Fruit fly (Drosophila melanogaster) whole organism, embryonic: ENCODE results near the gene gt.

Experiments used
- ATbp ChIP-seq: fragments of 200-800 bp; sonication (Bioruptor generic); optimal IDR thresholded peaks from 2 replicates; lab custom pipeline; 2017; ENCODE audit warnings: missing biosample characterization, mild to moderate bottlenecking, missing genetic modification characterization, missing genetic modification reagents
- CG12391 ChIP-seq: fragments of 200-800 bp; sonication (Bioruptor generic); optimal IDR thresholded peaks from 3 replicates; lab custom pipeline; 2018; ENCODE audit warnings: missing biosample characterization, mild to moderate bottlenecking, missing genetic modification characterization, moderate library complexity
- CG12769 ChIP-seq: fragments of 200-800 bp; sonication (Bioruptor generic); optimal IDR thresholded peaks from 2 replicates; lab custom pipeline; 2019; ENCODE audit warnings: missing biosample characterization, mild to moderate bottlenecking, missing genetic modification characterization, moderate library complexity
- CG18262 ChIP-seq: fragments of 200-800 bp; optimal IDR thresholded peaks from 3 replicates; lab custom pipeline; 2019; ENCODE audit warnings: missing biosample characterization, mild to moderate bottlenecking, missing genetic modification characterization, moderate library complexity
- CG18764 ChIP-seq: fragments of 200-800 bp; sonication (Bioruptor generic); optimal IDR thresholded peaks from 3 replicates; lab custom pipeline; 2016; ENCODE audit warnings: missing biosample characterization, missing genetic modification characterization
- CG4730 ChIP-seq: fragments of 200-800 bp; sonication (Bioruptor generic); IDR thresholded peaks from 2 replicates; pipeline ENCODE4 v1.3.6; 2022; ENCODE audit warnings: missing biosample characterization, missing genetic modification characterization
- CG6654 ChIP-seq: fragments of 200-800 bp; sonication (Bioruptor generic); optimal IDR thresholded peaks from 2 replicates; lab custom pipeline; 2017; ENCODE audit warnings: missing biosample characterization, mild to moderate bottlenecking, missing genetic modification characterization
- CG7357 ChIP-seq: fragments of 200-800 bp; sonication (Bioruptor generic); IDR thresholded peaks from 3 replicates; pipeline ENCODE4 v1.3.6; 2022; ENCODE audit warnings: missing biosample characterization, missing genetic modification characterization
- CkIIα-i1 ChIP-seq: fragments of 200-800 bp; sonication (Bioruptor generic); IDR thresholded peaks from 2 replicates; pipeline ENCODE4 v1.3.6; 2022; ENCODE audit warnings: missing biosample characterization, missing genetic modification characterization
- D19B ChIP-seq: fragments of 200-800 bp; sonication (Bioruptor generic); optimal IDR thresholded peaks from 2 replicates; lab custom pipeline; 2017; ENCODE audit warnings: missing biosample characterization, mild to moderate bottlenecking, missing genetic modification characterization
- Dfd ChIP-seq, 2 experiments: fragments of >200 bp; optimal IDR thresholded peaks; 2 replicates each; lab custom pipeline; 2017; ENCODE audit warnings: missing biosample characterization in 2 of 2, missing genetic modification characterization in 2 of 2
- Doc2 ChIP-seq: fragments of 200-800 bp; sonication (Bioruptor generic); IDR thresholded peaks from 2 replicates; pipeline ENCODE4 v1.3.6; 2022; ENCODE audit warnings: missing biosample characterization, missing genetic modification characterization
- Dref ChIP-seq: fragments of 200-800 bp; sonication (Bioruptor generic); IDR thresholded peaks from 2 replicates; pipeline ENCODE4 v1.3.6; 2022; ENCODE audit warnings: missing biosample characterization, missing genetic modification characterization
- Drgx ChIP-seq: fragments of 200-800 bp; sonication (Bioruptor generic); IDR thresholded peaks from 2 replicates; pipeline ENCODE4 v1.3.6; 2022; ENCODE audit warnings: missing biosample characterization, missing genetic modification characterization
- Ets97D ChIP-seq: fragments of 200-800 bp; sonication (Bioruptor generic); optimal IDR thresholded peaks from 3 replicates; lab custom pipeline; 2016; ENCODE audit warnings: missing biosample characterization, missing genetic modification characterization
- GATAe ChIP-seq: fragments of 200-800 bp; sonication (Bioruptor generic); conservative IDR thresholded peaks from 2 replicates; pipeline ENCODE4 v1.3.6; 2022; ENCODE audit warnings: missing biosample characterization, missing genetic modification characterization
- HLH4C ChIP-seq: fragments of 200-800 bp; sonication (Bioruptor generic); IDR thresholded peaks from 3 replicates; pipeline ENCODE4 v1.3.6; 2022; ENCODE audit warnings: missing biosample characterization, missing genetic modification characterization; ENCODE audit not compliant: partially characterized antibody
- HmgZ ChIP-seq: fragments of 200-800 bp; sonication (Bioruptor generic); optimal IDR thresholded peaks from 2 replicates; lab custom pipeline; 2018; ENCODE audit warnings: missing biosample characterization, mild to moderate bottlenecking, missing genetic modification characterization
- Hsf ChIP-seq: fragments of 200-800 bp; sonication (Bioruptor generic); optimal IDR thresholded peaks from 3 replicates; lab custom pipeline; 2016; ENCODE audit warnings: missing biosample characterization, missing genetic modification characterization
- Lhr ChIP-seq: fragments of 200-800 bp; sonication (Bioruptor generic); optimal IDR thresholded peaks from 3 replicates; lab custom pipeline; 2017; ENCODE audit warnings: mild to moderate bottlenecking, missing biosample characterization, missing genetic modification reagents, missing genetic modification characterization
- NC2α ChIP-seq: fragments of 200-800 bp; sonication (Bioruptor generic); optimal IDR thresholded peaks from 2 replicates; lab custom pipeline; 2016; ENCODE audit warnings: missing biosample characterization, missing genetic modification characterization
- Nf-YA ChIP-seq: fragments of 200-800 bp; sonication (Bioruptor generic); IDR thresholded peaks from 2 replicates; pipeline ENCODE4 v1.3.6; 2022; ENCODE audit warnings: missing biosample characterization, missing genetic modification characterization
- Opbp ChIP-seq: fragments of 200-800 bp; sonication (Bioruptor generic); IDR thresholded peaks from 3 replicates; pipeline ENCODE4 v1.3.6; 2022; ENCODE audit warnings: missing biosample characterization, missing genetic modification characterization; ENCODE audit not compliant: partially characterized antibody
- Poxn ChIP-seq: fragments of 200-800 bp; sonication (Bioruptor generic); IDR thresholded peaks from 2 replicates; pipeline ENCODE4 v1.3.6; 2022; ENCODE audit warnings: missing biosample characterization, missing genetic modification characterization
- Scr ChIP-seq: fragments of 200-800 bp; sonication (Bioruptor generic); IDR thresholded peaks from 2 replicates; pipeline ENCODE4 v1.3.6; 2022; ENCODE audit warnings: missing biosample characterization, missing genetic modification characterization; ENCODE audit not compliant: partially characterized antibody
- Six4 ChIP-seq: fragments of 200-800 bp; sonication (Bioruptor generic); optimal IDR thresholded peaks from 2 replicates; lab custom pipeline; 2016; ENCODE audit warnings: missing biosample characterization, missing genetic modification characterization
- Sry-β ChIP-seq: fragments of 200-800 bp; sonication (Bioruptor generic); optimal IDR thresholded peaks from 2 replicates; lab custom pipeline; 2018; ENCODE audit warnings: missing biosample characterization, mild to moderate bottlenecking, missing genetic modification characterization, moderate library complexity
- Trl ChIP-seq, 3 experiments: fragments of >200 bp in 2 of 3; fragments of 200-800 bp in 1 of 3; sonication (Bioruptor generic) in 1 of 3; optimal IDR thresholded peaks; 2 replicates in 1 of 3; 3 replicates in 2 of 3; lab custom pipeline; 2016 to 2017; ENCODE audit warnings: missing biosample characterization in 1 of 3, missing genetic modification characterization in 1 of 3
- abd-A ChIP-seq: fragments of 200-800 bp; sonication (Bioruptor generic); optimal IDR thresholded peaks from 3 replicates; lab custom pipeline; 2019; ENCODE audit warnings: missing biosample characterization, mild to moderate bottlenecking, missing genetic modification characterization, moderate library complexity
- bigmax ChIP-seq: fragments of 200-800 bp; sonication (Bioruptor generic); optimal IDR thresholded peaks from 2 replicates; lab custom pipeline; 2018; ENCODE audit warnings: missing biosample characterization, mild to moderate bottlenecking, missing genetic modification characterization
- chn ChIP-seq: fragments of 200-800 bp; sonication (Bioruptor generic); optimal IDR thresholded peaks from 2 replicates; lab custom pipeline; 2016; ENCODE audit warnings: missing biosample characterization, missing genetic modification characterization
- ftz-f1 ChIP-seq: fragments of 200-800 bp; sonication (Bioruptor generic); optimal IDR thresholded peaks from 2 replicates; lab custom pipeline; 2016; ENCODE audit warnings: missing biosample characterization, missing genetic modification characterization
- fu2 ChIP-seq: fragments of 200-800 bp; sonication (Bioruptor generic); optimal IDR thresholded peaks from 2 replicates; lab custom pipeline; 2016; ENCODE audit warnings: missing biosample characterization, missing genetic modification characterization
- gfzf ChIP-seq: fragments of 200-800 bp; sonication (Bioruptor generic); optimal IDR thresholded peaks from 2 replicates; lab custom pipeline; 2016; ENCODE audit warnings: missing biosample characterization, mild to moderate bottlenecking, missing genetic modification characterization, moderate library complexity
- hb ChIP-seq: fragments of 200-800 bp; sonication (Bioruptor generic); IDR thresholded peaks from 3 replicates; pipeline ENCODE4 v1.3.6; 2022; ENCODE audit warnings: missing biosample characterization, missing genetic modification characterization; ENCODE audit not compliant: partially characterized antibody
- hth ChIP-seq: fragments of >200 bp; optimal IDR thresholded peaks from 2 replicates; lab custom pipeline; 2017; ENCODE audit warnings: inconsistent platforms
- ind ChIP-seq: fragments of 200-800 bp; sonication (Bioruptor generic); optimal IDR thresholded peaks from 3 replicates; lab custom pipeline; 2016; ENCODE audit warnings: missing biosample characterization, missing genetic modification characterization
- jumu ChIP-seq: fragments of 200-800 bp; sonication (Bioruptor generic); optimal IDR thresholded peaks from 3 replicates; lab custom pipeline; 2016; ENCODE audit warnings: missing biosample characterization, missing genetic modification characterization
- luna ChIP-seq: fragments of 200-800 bp; sonication (Bioruptor generic); optimal IDR thresholded peaks from 2 replicates; lab custom pipeline; 2016; ENCODE audit warnings: missing biosample characterization, missing genetic modification characterization
- otp ChIP-seq: fragments of 200-800 bp; sonication (Bioruptor generic); IDR thresholded peaks from 3 replicates; pipeline ENCODE4, ENCODE4 v1.3.6; 2022; ENCODE audit warnings: missing biosample characterization, missing genetic modification characterization
- phol ChIP-seq: fragments of 200-800 bp; sonication (Bioruptor generic); optimal IDR thresholded peaks from 3 replicates; lab custom pipeline; 2018; ENCODE audit warnings: missing biosample characterization, mild to moderate bottlenecking, missing genetic modification characterization, moderate library complexity
- pzg ChIP-seq: fragments of 200-800 bp; sonication (Bioruptor generic); optimal IDR thresholded peaks from 3 replicates; lab custom pipeline; 2018; ENCODE audit warnings: missing biosample characterization, mild to moderate bottlenecking, missing genetic modification characterization, moderate library complexity
- schlank ChIP-seq: fragments of 200-800 bp; sonication (Bioruptor generic); optimal IDR thresholded peaks from 2 replicates; lab custom pipeline; 2018; ENCODE audit warnings: missing biosample characterization, mild to moderate bottlenecking, missing genetic modification characterization
- sens-2 ChIP-seq: fragments of 200-800 bp; sonication (Bioruptor generic); IDR thresholded peaks from 2 replicates; pipeline ENCODE4 v1.3.6; 2022; ENCODE audit warnings: missing biosample characterization, missing genetic modification characterization
- slou ChIP-seq: fragments of 200-800 bp; sonication (Bioruptor generic); optimal IDR thresholded peaks from 3 replicates; lab custom pipeline; 2016; ENCODE audit warnings: missing biosample characterization, missing genetic modification characterization
- sna ChIP-seq: fragments of 200-800 bp; sonication (Bioruptor generic); IDR thresholded peaks from 2 replicates; pipeline ENCODE4 v1.3.6; 2022; ENCODE audit warnings: missing biosample characterization, missing genetic modification characterization; ENCODE audit not compliant: partially characterized antibody
- stwl ChIP-seq: fragments of 200-800 bp; sonication (Bioruptor generic); optimal IDR thresholded peaks from 3 replicates; lab custom pipeline; 2018; ENCODE audit warnings: missing biosample characterization, mild to moderate bottlenecking, missing genetic modification characterization, moderate library complexity
- unc-4 ChIP-seq: fragments of 200-800 bp; sonication (Bioruptor generic); IDR thresholded peaks from 2 replicates; pipeline ENCODE4 v1.3.6; 2022; ENCODE audit warnings: missing biosample characterization, missing genetic modification characterization; ENCODE audit not compliant: partially characterized antibody
- vnd ChIP-seq: fragments of 200-800 bp; sonication (Bioruptor generic); IDR thresholded peaks from 3 replicates; pipeline ENCODE4 v1.3.6; 2022; ENCODE audit warnings: missing biosample characterization, missing genetic modification characterization; ENCODE audit not compliant: partially characterized antibody
- wdn ChIP-seq: fragments of 200-800 bp; sonication (Bioruptor generic); IDR thresholded peaks from 2 replicates; pipeline ENCODE4 v1.3.6; 2022; ENCODE audit warnings: missing biosample characterization, missing genetic modification characterization
- zen ChIP-seq: fragments of 200-800 bp; sonication (Bioruptor generic); optimal IDR thresholded peaks from 3 replicates; lab custom pipeline; 2018; ENCODE audit warnings: missing biosample characterization, mild to moderate bottlenecking, missing genetic modification characterization, moderate library complexity

gt gene

dm6 chrX:2419518-2419917, 9.2 kb downstream of the gt start (continued):
- 0 out of 2 replicates have a peak, but pooled peaks have one; percentile 8 for TF ChIP-seq Scr
- TF ChIP-seq abd-A (tag; lab: Kevin White, UChicago), result no peak
- TF ChIP-seq chn (GFP tag; lab: Kevin White, UChicago), result no peak
- TF ChIP-seq HmgZ (tag; lab: Kevin White, UChicago), result peak; percentile 11
- TF ChIP-seq hb (GFP tag; lab: Robert Waterston, UW), result no peak
- TF ChIP-seq Lhr (GFP tag; lab: Kevin White, UChicago), result peak; percentile 61
- TF ChIP-seq otp (GFP tag; lab: Robert Waterston, UW), result no peak
- TF ChIP-seq phol (tag; lab: Kevin White, UChicago), result peak; percentile 7
- TF ChIP-seq CG18262 (tag; lab: Kevin White, UChicago), result no peak
- no peak for TF ChIP-seq CG12391 (tag; lab: Kevin White, UChicago)
- no peak for TF ChIP-seq Trl (optimal IDR thresholded peaks at IDR 0.05; lab: Kevin White, UChicago)
- no peak for TF ChIP-seq Trl (GFP tag; optimal IDR thresholded peaks at IDR 0.05; lab: Kevin White, UChicago)
- TF ChIP-seq HLH4C, result no peak
- TF ChIP-seq Doc2, result no peak
- TF ChIP-seq sens-2, result no peak
- TF ChIP-seq Nf-YA (GFP tag; lab: Robert Waterston, UW), result no peak
- no peak for TF ChIP-seq CG12769 (tag; lab: Kevin White, UChicago)
- no peak for TF ChIP-seq schlank
- TF ChIP-seq GATAe, result no peak
- no peak for TF ChIP-seq wdn (GFP tag; lab: Robert Waterston, UW)
- no peak for TF ChIP-seq vnd (GFP tag; lab: Robert Waterston, UW)
- peak; percentile 27; the same call in 1 of the 2 replicates for TF ChIP-seq unc-4 (GFP tag; lab: Robert Waterston, UW)
- TF ChIP-seq stwl (tag; lab: Kevin White, UChicago), result peak; percentile 60
- TF ChIP-seq Sry-β (GFP tag; lab: Kevin White, UChicago), result no peak
- TF ChIP-seq jumu (GFP tag; lab: Kevin White, UChicago), result no peak
- no peak for TF ChIP-seq Drgx (GFP tag; lab: Robert Waterston, UW)
- TF ChIP-seq CG4730, result no peak
- TF ChIP-seq CG7357 (GFP tag; lab: Robert Waterston, UW), result peak; percentile 39; the same call in 1 of the 3 replicates
- TF ChIP-seq Opbp (GFP tag; lab: Robert Waterston, UW), result no peak
- no peak for TF ChIP-seq ind (GFP tag; lab: Kevin White, UChicago)
- no peak for TF ChIP-seq NC2α (GFP tag; lab: Kevin White, UChicago)
- TF ChIP-seq hth (lab: Kevin White, UChicago), result no peak
- TF ChIP-seq bigmax (GFP tag; lab: Kevin White, UChicago), result peak; percentile 84
- TF ChIP-seq Six4 (GFP tag; lab: Kevin White, UChicago), result no peak
- no peak for TF ChIP-seq slou (GFP tag; lab: Kevin White, UChicago)
- no peak for TF ChIP-seq Hsf
- peak; percentile 35 for TF ChIP-seq gfzf (GFP tag; lab: Kevin White, UChicago)
- TF ChIP-seq Dref (GFP tag; lab: Robert Waterston, UW), result peak; percentile 54
- no peak for TF ChIP-seq zen
- no peak for TF ChIP-seq D19B (GFP tag; lab: Kevin White, UChicago)
- no peak for TF ChIP-seq Dfd (GFP tag; optimal IDR thresholded peaks at IDR 0.05; lab: Kevin White, UChicago)
- no peak for TF ChIP-seq Ets97D (GFP tag; lab: Kevin White, UChicago)
- TF ChIP-seq Poxn (GFP tag; lab: Robert Waterston, UW), result no peak
- no peak for TF ChIP-seq ATbp (GFP tag; lab: Kevin White, UChicago)
- TF ChIP-seq luna (GFP tag; lab: Kevin White, UChicago), result no peak
- TF ChIP-seq ftz-f1 (GFP tag; lab: Kevin White, UChicago), result no peak
- no peak for TF ChIP-seq fu2 (GFP tag; lab: Kevin White, UChicago)
- TF ChIP-seq sna (GFP tag; lab: Robert Waterston, UW), result no peak
- peak; percentile 22 for TF ChIP-seq pzg (GFP tag; lab: Kevin White, UChicago)
- no peak for TF ChIP-seq CkIIα-i1 (GFP tag; lab: Robert Waterston, UW)
- TF ChIP-seq CG6654 (GFP tag; lab: Kevin White, UChicago), result no peak
- no peak for TF ChIP-seq CG18764 (GFP tag; lab: Kevin White, UChicago)
